Worm (Caenorhabditis elegans) whole organism, mixed stage, embryonic: ENCODE results near the gene F22H10.11.

Source experiments
- M03D4.4 ChIP-seq: sonication (generic microtip); optimal IDR thresholded peaks from 2 replicates; lab custom pipeline; 2017; ENCODE audit warnings: mild to moderate bottlenecking, missing genetic modification characterization, missing compliant biosample characterization
- bed-3 ChIP-seq: fragments of 200-800 bp; sonication (Bioruptor generic); optimal IDR thresholded peaks from 3 replicates; lab custom pipeline; 2018; ENCODE audit warnings: mild to moderate bottlenecking, missing genetic modification characterization, moderate library complexity, missing compliant biosample characterization
- blmp-1 ChIP-seq: fragments of 150-350 bp; optimal IDR thresholded peaks from 2 replicates; lab custom pipeline; 2014; ENCODE audit warnings: missing biosample characterization, missing genetic modification characterization
- ceh-39 ChIP-seq: fragments of 150-350 bp; optimal IDR thresholded peaks from 2 replicates; lab custom pipeline; 2014; ENCODE audit warnings: missing biosample characterization, missing genetic modification characterization
- ceh-43 ChIP-seq: fragments of 200-800 bp; sonication (Bioruptor generic); optimal IDR thresholded peaks from 2 replicates; lab custom pipeline; 2018; ENCODE audit warnings: mild to moderate bottlenecking, missing genetic modification characterization, moderate library complexity, missing compliant biosample characterization
- ceh-83 ChIP-seq: fragments of 200-800 bp; sonication (Bioruptor generic); optimal IDR thresholded peaks from 2 replicates; lab custom pipeline; 2018; ENCODE audit warnings: mild to moderate bottlenecking, missing genetic modification characterization, missing compliant biosample characterization
- ces-1 ChIP-seq: fragments of 150-350 bp; optimal IDR thresholded peaks from 2 replicates; lab custom pipeline; 2014; ENCODE audit warnings: missing biosample characterization, missing genetic modification reagents, missing genetic modification characterization
- cnd-1 ChIP-seq: fragments of 200-800 bp; sonication (Bioruptor generic); optimal IDR thresholded peaks from 2 replicates; lab custom pipeline; 2018; ENCODE audit warnings: mild to moderate bottlenecking, missing genetic modification characterization, missing compliant biosample characterization
- drap-1 ChIP-seq: fragments of 200-800 bp; sonication (Bioruptor generic); optimal IDR thresholded peaks from 3 replicates; lab custom pipeline; 2018; ENCODE audit warnings: mild to moderate bottlenecking, missing genetic modification characterization, missing compliant biosample characterization
- elt-1 ChIP-seq: sonication (generic microtip); optimal IDR thresholded peaks from 2 replicates; lab custom pipeline; 2017; ENCODE audit warnings: missing genetic modification characterization, mild to moderate bottlenecking, missing compliant biosample characterization, antibody characterized with exemption, moderate library complexity, borderline replicate concordance; ENCODE audit not compliant: insufficient read depth
- elt-3 ChIP-seq: fragments of 150-350 bp; optimal IDR thresholded peaks from 2 replicates; lab custom pipeline; 2014; ENCODE audit warnings: missing biosample characterization, missing genetic modification characterization
- flh-1 ChIP-seq: fragments of 200-800 bp; sonication (Bioruptor generic); optimal IDR thresholded peaks from 2 replicates; lab custom pipeline; 2018; ENCODE audit warnings: mild to moderate bottlenecking, missing genetic modification characterization, moderate library complexity, missing compliant biosample characterization
- ham-2 ChIP-seq: fragments of 200-800 bp; sonication (Bioruptor generic); optimal IDR thresholded peaks from 2 replicates; lab custom pipeline; 2018; ENCODE audit warnings: mild to moderate bottlenecking, missing genetic modification characterization, missing compliant biosample characterization
- hlh-1 ChIP-seq: fragments of 150-350 bp; optimal IDR thresholded peaks from 2 replicates; lab custom pipeline; 2014; ENCODE audit warnings: missing biosample characterization, missing genetic modification reagents, missing genetic modification characterization
- lin-13 ChIP-seq: fragments of 150-350 bp; optimal IDR thresholded peaks from 2 replicates; lab custom pipeline; 2014; ENCODE audit warnings: missing biosample characterization, missing genetic modification characterization
- lin-32 ChIP-seq: fragments of 200-800 bp; sonication (Bioruptor generic); optimal IDR thresholded peaks from 2 replicates; lab custom pipeline; 2018; ENCODE audit warnings: mild to moderate bottlenecking, missing genetic modification characterization, missing compliant biosample characterization
- lsy-2 ChIP-seq: fragments of 150-350 bp; optimal IDR thresholded peaks from 2 replicates; lab custom pipeline; 2014; ENCODE audit warnings: missing biosample characterization, missing genetic modification characterization
- mab-5 ChIP-seq: fragments of 150-350 bp; optimal IDR thresholded peaks from 2 replicates; lab custom pipeline; 2014; ENCODE audit warnings: missing biosample characterization, missing genetic modification characterization
- mep-1 ChIP-seq: fragments of 150-350 bp; optimal IDR thresholded peaks from 2 replicates; lab custom pipeline; 2017; ENCODE audit warnings: missing biosample characterization, missing genetic modification reagents, missing genetic modification characterization, inconsistent platforms
- mls-2 ChIP-seq: sonication (generic microtip); optimal IDR thresholded peaks from 2 replicates; lab custom pipeline; 2016; ENCODE audit warnings: mild to moderate bottlenecking, missing genetic modification characterization, moderate library complexity, missing compliant biosample characterization
- nhr-12 ChIP-seq: fragments of 150-350 bp; optimal IDR thresholded peaks from 2 replicates; lab custom pipeline; 2014; ENCODE audit warnings: missing biosample characterization, missing genetic modification characterization
- nhr-2 ChIP-seq: fragments of 150-350 bp; optimal IDR thresholded peaks from 2 replicates; lab custom pipeline; 2014; ENCODE audit warnings: missing biosample characterization, missing genetic modification characterization
- nhr-237 ChIP-seq: fragments of 150-350 bp; optimal IDR thresholded peaks from 2 replicates; lab custom pipeline; 2014; ENCODE audit warnings: missing biosample characterization, missing genetic modification characterization
- nhr-28 ChIP-seq: fragments of 150-350 bp; optimal IDR thresholded peaks from 2 replicates; lab custom pipeline; 2014; ENCODE audit warnings: missing biosample characterization, missing genetic modification characterization
- nhr-76 ChIP-seq: sonication (generic microtip); optimal IDR thresholded peaks from 2 replicates; lab custom pipeline; 2017; ENCODE audit warnings: missing biosample characterization, missing genetic modification characterization
- pha-4 ChIP-seq: fragments of 150-350 bp; optimal IDR thresholded peaks from 2 replicates; lab custom pipeline; 2018; ENCODE audit warnings: missing biosample characterization, missing genetic modification reagents, missing genetic modification characterization
- sem-2 ChIP-seq: fragments of 200-800 bp; sonication (Bioruptor generic); optimal IDR thresholded peaks from 2 replicates; lab custom pipeline; 2018; ENCODE audit warnings: mild to moderate bottlenecking, missing genetic modification characterization, missing compliant biosample characterization
- snpc-4 ChIP-seq: fragments of 150-350 bp; optimal IDR thresholded peaks from 2 replicates; lab custom pipeline; 2014; ENCODE audit warnings: missing biosample characterization, missing genetic modification characterization
- sptf-1 ChIP-seq: sonication (generic microtip); optimal IDR thresholded peaks from 2 replicates; lab custom pipeline; 2017; ENCODE audit warnings: mild to moderate bottlenecking, missing genetic modification characterization, moderate library complexity, missing compliant biosample characterization
- tbx-8 ChIP-seq: fragments of 200-800 bp; sonication (Bioruptor generic); optimal IDR thresholded peaks from 2 replicates; lab custom pipeline; 2018; ENCODE audit warnings: mild to moderate bottlenecking, missing genetic modification characterization, moderate library complexity, missing compliant biosample characterization
- unc-120 ChIP-seq: sonication (generic microtip); optimal IDR thresholded peaks from 2 replicates; lab custom pipeline; 2017; ENCODE audit warnings: missing genetic modification characterization, missing compliant biosample characterization; ENCODE audit not compliant: poor library complexity, severe bottlenecking
- unc-39 ChIP-seq: fragments of 150-350 bp; optimal IDR thresholded peaks from 2 replicates; lab custom pipeline; 2014; ENCODE audit warnings: missing biosample characterization, missing genetic modification characterization
- unc-62 ChIP-seq: fragments of 150-350 bp; optimal IDR thresholded peaks from 2 replicates; lab custom pipeline; 2014; ENCODE audit warnings: missing biosample characterization, missing genetic modification reagents, missing genetic modification characterization
- zip-8 ChIP-seq: fragments of 150-350 bp; optimal IDR thresholded peaks from 2 replicates; lab custom pipeline; 2014; ENCODE audit warnings: missing biosample characterization, missing genetic modification characterization
- ztf-11 ChIP-seq: fragments of 150-350 bp; optimal IDR thresholded peaks from 2 replicates; lab custom pipeline; 2014; ENCODE audit warnings: missing biosample characterization, missing genetic modification characterization

The F22H10.11 gene

DNA sequence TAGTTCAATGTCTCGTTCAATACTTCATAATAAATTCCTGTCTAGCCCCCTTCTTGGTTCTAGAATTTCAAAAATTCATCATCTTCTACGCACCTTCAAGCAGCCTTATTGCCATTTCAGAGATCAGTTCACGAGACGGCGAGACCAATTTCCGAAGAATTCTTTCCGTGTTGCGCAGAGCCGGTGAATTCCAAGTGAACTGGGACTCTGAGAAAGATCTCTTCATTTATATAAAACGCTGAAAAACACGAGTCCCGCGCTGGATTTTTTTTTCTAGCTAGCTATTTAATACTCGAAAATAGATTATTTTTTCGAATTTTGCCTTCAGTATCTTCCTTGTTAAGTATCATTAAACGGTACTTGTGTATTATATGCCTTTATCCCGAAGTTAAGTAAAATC is 43.3 kb upstream of the F22H10.11 start:
- no peak for TF ChIP-seq ceh-39 (tag; lab: Kevin White, UChicago)
- TF ChIP-seq ceh-43 = no peak
- no peak for TF ChIP-seq ham-2 (GFP tag; lab: Kevin White, UChicago)
- no peak for TF ChIP-seq bed-3
- no peak for TF ChIP-seq nhr-12 (tag; lab: Kevin White, UChicago)
- TF ChIP-seq snpc-4 = no peak
- TF ChIP-seq hlh-1 (tag; lab: Kevin White, UChicago) = no peak
- TF ChIP-seq mls-2 (tag; lab: Kevin White, UChicago) = no peak
- TF ChIP-seq mep-1 (tag; lab: Kevin White, UChicago) = no peak
- no peak for TF ChIP-seq unc-120
- TF ChIP-seq nhr-2 (tag; lab: Kevin White, UChicago) = no peak
- TF ChIP-seq nhr-76 (tag; lab: Kevin White, UChicago) = no peak
- no peak for TF ChIP-seq zip-8
- TF ChIP-seq cnd-1 (tag; lab: Kevin White, UChicago) = no peak
- no peak for TF ChIP-seq ces-1 (GFP tag; lab: Kevin White, UChicago)
- no peak for TF ChIP-seq lsy-2 (tag; lab: Kevin White, UChicago)
- no peak for TF ChIP-seq mab-5 (tag; lab: Kevin White, UChicago)
- no peak for TF ChIP-seq ceh-83 (GFP tag; lab: Kevin White, UChicago)
- no peak for TF ChIP-seq lin-32

DNA sequence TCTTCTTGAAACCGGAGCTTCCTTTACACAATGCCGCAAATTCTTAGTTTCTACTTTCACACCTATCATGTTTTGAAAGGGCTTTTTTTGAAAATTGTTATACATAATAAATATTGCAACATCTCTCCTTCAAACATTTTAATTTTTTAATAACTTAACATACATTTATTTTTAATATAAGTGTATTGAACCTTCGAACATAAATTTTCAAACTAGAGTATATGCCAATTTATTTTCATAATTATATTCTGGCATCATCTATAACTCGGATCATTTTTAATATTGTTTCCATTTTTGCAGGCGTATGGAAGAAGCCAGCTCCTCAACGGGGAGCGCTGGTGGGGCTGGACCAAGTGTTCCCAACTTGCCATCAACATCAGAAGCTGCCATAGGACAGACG is 41.4 kb upstream of the F22H10.11 start, which contains the start of gene hda-4:
hda-4 (plus strand) TSS at position 301 of the 400 bp plus-strand sequence.
- no peak for TF ChIP-seq unc-62 (GFP tag; lab: Kevin White, UChicago)
- TF ChIP-seq ceh-83 (GFP tag; lab: Kevin White, UChicago) = no peak
- no peak for TF ChIP-seq ham-2 (GFP tag; lab: Kevin White, UChicago)
- no peak for TF ChIP-seq pha-4 (tag; lab: Kevin White, UChicago)
- TF ChIP-seq ceh-43 = no peak
- TF ChIP-seq elt-3 = no peak
- no peak for TF ChIP-seq ztf-11 (tag; lab: Kevin White, UChicago)
- no peak for TF ChIP-seq nhr-76 (tag; lab: Kevin White, UChicago)
- no peak for TF ChIP-seq mls-2 (tag; lab: Kevin White, UChicago)
- no peak for TF ChIP-seq unc-120
- no peak for TF ChIP-seq drap-1
- no peak for TF ChIP-seq lsy-2 (tag; lab: Kevin White, UChicago)
- TF ChIP-seq mep-1 (tag; lab: Kevin White, UChicago) = no peak
- no peak for TF ChIP-seq elt-1 (tag; lab: Kevin White, UChicago)

DNA sequence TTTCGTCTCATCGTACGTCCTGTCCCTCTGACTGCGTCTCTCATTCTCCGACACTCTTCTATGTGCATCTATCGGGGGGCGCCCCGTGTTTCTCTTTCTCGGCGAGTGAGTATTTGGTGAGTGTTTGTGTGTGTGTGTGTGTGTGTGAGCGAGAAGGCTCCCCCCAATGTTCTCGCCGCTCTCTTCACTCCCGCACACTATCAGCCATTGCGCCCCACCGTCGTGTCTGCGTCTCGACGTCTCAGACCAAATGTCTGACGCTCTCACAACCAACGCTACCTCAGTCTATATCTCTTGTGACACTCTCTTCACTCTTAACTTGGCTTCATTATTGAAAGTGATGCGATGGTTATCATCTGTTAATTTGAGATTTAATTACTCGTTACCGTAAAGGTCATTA is 39.0 kb upstream of the F22H10.11 start:
- TF ChIP-seq unc-120 (peak; percentile 87), nhr-28 (tag; lab: Kevin White, UChicago) (no peak), nhr-237 (tag; lab: Kevin White, UChicago) (peak; percentile 88), elt-1 (tag; lab: Kevin White, UChicago) (peak; percentile 81), sptf-1 (peak; percentile 83), nhr-12 (tag; lab: Kevin White, UChicago) (no peak), hlh-1 (tag; lab: Kevin White, UChicago) (peak; percentile 59), lin-13 (tag; lab: Kevin White, UChicago) (peak; percentile 49), lin-32 (no peak), cnd-1 (tag; lab: Kevin White, UChicago) (peak; percentile 61), bed-3 (peak; percentile 50), mab-5 (tag; lab: Kevin White, UChicago) (no peak), pha-4 (tag; lab: Kevin White, UChicago) (peak; percentile 87), sem-2 (GFP tag; lab: Kevin White, UChicago) (no peak), unc-39 (tag; lab: Kevin White, UChicago) (no peak), mls-2 (tag; lab: Kevin White, UChicago) (peak; percentile 85), snpc-4 (no peak), nhr-2 (tag; lab: Kevin White, UChicago) (no peak), ceh-83 (GFP tag; lab: Kevin White, UChicago) (no peak), lsy-2 (tag; lab: Kevin White, UChicago) (peak; percentile 66), tbx-8 (GFP tag; lab: Kevin White, UChicago) (no peak), M03D4.4 (peak; percentile 67), ces-1 (GFP tag; lab: Kevin White, UChicago) (peak; percentile 66), elt-3 (no peak), unc-62 (GFP tag; lab: Kevin White, UChicago) (peak; percentile 76), mep-1 (tag; lab: Kevin White, UChicago) (peak; percentile 85), ham-2 (GFP tag; lab: Kevin White, UChicago) (peak; percentile 38), flh-1 (GFP tag; lab: Kevin White, UChicago) (no peak), nhr-76 (tag; lab: Kevin White, UChicago) (peak; percentile 41), ztf-11 (tag; lab: Kevin White, UChicago) (peak; percentile 13), zip-8 (no peak), ceh-39 (tag; lab: Kevin White, UChicago) (no peak), ceh-43 (peak; percentile 31), drap-1 (peak; percentile 86), blmp-1 (tag; lab: Kevin White, UChicago) (peak; percentile 52)
